Worm (Caenorhabditis elegans) whole organism, L4/young adult: Measurements from ENCODE around the gene R07B1.11.

ENCODE experiments used
- W03F9.2 ChIP-seq: fragments of 150-350 bp; optimal IDR thresholded peaks from 2 replicates; lab custom pipeline; 2014; ENCODE audit warnings: missing biosample characterization, missing genetic modification characterization
- dao-5 ChIP-seq: sonication (generic microtip); optimal IDR thresholded peaks from 2 replicates; lab custom pipeline; 2016; ENCODE audit warnings: missing genotype, missing genetic modification characterization, moderate library complexity, missing compliant biosample characterization
- him-1 ChIP-seq: sonication (generic microtip); optimal IDR thresholded peaks from 2 replicates; lab custom pipeline; 2016; ENCODE audit warnings: missing genotype, missing genetic modification reagents, missing genetic modification characterization, missing compliant biosample characterization

The R07B1.11 gene

DNA sequence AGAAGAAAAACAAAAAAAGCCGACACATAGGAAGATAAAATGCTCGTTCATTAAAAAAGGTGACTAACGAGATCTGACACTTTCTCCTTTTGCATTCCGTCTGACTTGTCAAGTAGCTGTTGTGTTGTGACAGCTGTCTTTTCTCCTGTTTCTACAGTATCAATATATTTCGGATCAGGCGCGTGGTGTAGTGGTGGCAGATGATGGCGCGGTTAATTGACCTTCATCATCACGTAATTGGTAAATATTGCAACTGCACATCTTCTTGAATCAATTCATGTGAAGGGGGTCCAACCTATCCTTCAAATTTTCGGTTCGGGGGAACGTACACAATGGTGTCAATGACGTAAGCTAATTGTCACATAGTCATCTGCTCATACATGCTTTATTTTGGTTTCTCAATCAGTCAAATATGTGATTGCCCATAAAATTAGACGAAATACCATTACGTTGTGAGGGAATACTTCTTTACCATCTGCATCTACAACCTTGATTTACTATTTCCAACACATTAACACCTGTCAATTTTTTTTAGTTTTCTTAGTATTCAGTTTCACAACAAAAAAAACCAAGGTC, 8.4 kb upstream of the R07B1.11 start:
- TF ChIP-seq W03F9.2 (tag; lab: Kevin White, UChicago): no peak

DNA sequence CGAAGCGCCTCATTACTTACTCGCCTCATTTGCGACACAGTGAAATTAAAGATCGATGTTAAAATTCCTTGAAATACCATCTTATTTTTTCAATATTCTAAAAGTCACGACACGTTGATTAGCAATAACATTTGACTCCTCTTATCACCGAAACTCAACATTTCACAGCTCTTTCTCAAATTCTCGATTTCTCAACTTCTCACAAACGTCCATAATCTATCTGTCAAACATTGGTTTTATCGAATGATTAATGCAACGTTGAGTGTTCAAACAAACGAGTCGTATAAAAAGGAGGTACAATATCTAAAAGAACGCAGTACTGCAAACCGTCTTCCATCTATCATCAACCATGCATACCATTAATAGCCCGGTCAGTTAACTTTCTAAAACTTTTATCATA, 6.5 kb upstream of the R07B1.11 start, which contains the start of gene lec-8:
TSS of gene lec-8 (plus strand) at position 314 of the 400 bp plus-strand sequence.
- no peak for TF ChIP-seq dao-5 (tag; lab: Kevin White, UChicago)
- no peak for TF ChIP-seq him-1
- no peak for TF ChIP-seq W03F9.2 (tag; lab: Kevin White, UChicago)

DNA sequence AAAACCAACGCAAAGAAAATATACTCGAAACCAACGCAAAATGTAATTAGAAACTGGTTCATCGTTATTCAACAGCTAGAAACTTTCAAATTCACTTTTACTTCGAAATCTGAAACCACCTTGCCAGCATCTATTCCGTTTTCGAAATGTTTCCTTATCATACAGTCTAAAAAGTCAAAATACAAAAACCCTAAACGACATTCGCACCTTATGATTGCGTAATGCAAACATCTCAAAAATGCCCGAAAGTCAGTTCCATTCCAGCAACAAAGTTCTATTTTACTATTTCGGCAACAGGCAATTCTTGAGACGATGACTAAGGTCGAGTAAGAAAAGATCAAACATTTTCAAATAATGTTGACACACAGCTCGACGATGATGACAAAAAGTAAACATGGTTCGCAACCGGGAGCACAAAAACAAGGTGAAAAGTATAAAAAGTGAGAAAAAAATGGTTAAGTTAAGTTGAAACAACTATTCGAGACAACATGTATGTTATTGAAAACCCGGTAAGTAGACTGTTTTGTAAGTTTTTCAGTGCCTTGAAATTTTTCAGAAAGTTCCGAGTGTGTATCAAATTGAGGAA, 4.9 kb upstream of the R07B1.11 start, which contains the start of gene lec-7:
TSS of gene lec-7 (plus strand) at position 297 of the 586 bp plus-strand sequence.
- no peak for TF ChIP-seq W03F9.2 (tag; lab: Kevin White, UChicago)
- TF ChIP-seq dao-5 (tag; lab: Kevin White, UChicago): no peak
- TF ChIP-seq him-1: no peak

DNA sequence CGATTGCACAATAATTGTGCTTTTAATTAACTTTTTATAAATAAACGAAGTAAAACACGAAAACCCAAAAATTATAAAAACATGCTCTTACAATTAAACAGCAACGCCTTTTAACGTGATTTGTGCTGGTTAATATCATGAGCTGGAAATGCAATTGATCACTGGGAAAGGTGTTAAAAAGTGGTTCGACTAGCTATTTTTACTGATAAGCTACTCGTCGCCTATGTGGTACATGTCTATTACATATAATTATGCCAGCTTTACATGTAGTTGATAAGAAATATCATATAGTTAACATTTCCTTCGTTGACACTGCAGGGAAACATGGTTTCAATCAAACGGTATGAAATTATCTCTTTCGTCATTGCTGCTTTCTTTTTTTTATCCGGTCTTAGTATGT, 1.4 kb downstream of the R07B1.11 start, which contains the start of gene scav-5:
TSS of gene scav-5 (plus strand) at position 297 of the 400 bp plus-strand sequence.
- no peak for TF ChIP-seq W03F9.2 (tag; lab: Kevin White, UChicago)

DNA sequence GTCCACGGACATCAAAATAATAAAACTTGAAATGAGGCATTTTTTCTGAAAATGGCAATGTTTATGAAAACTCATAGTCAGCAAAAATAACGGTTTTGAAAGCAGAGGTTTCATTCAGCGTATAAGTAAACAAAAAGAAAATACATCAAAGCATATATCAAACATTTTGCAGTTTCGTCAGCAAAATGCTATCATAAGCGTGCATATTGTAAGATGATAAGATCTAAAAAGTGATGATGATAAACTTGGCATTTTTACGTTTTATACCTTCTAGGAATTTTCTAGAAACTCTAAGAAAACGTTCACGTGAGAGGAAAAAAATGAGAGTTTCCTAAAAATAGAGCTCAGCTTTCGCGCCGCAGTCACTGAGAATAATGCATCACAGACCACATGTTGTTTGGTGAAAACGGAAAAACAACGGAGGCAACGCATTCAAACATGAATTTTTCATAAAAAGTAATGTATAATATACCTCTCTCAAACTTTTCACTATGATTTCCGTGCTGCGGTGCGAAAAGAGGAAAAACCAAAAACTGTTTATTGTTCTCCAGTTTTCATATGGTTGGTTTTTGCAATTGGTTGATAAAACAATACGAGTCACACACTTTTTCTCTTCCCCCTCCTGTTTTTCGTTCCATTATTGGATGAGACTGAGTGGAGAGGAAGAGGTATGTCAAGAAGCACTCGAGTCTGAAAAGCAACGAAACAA, 6.4 kb downstream of the R07B1.11 start, which contains the start of the genes gst-36 and R07B1.5:
TSS of gene gst-36 (minus strand) at position 45 of the 709 bp plus-strand sequence.
TSS of gene R07B1.5 (plus strand) at position 665 of the 709 bp plus-strand sequence.
- TF ChIP-seq W03F9.2 (tag; lab: Kevin White, UChicago): no peak
- no peak for TF ChIP-seq him-1
- TF ChIP-seq dao-5 (tag; lab: Kevin White, UChicago): no peak

DNA sequence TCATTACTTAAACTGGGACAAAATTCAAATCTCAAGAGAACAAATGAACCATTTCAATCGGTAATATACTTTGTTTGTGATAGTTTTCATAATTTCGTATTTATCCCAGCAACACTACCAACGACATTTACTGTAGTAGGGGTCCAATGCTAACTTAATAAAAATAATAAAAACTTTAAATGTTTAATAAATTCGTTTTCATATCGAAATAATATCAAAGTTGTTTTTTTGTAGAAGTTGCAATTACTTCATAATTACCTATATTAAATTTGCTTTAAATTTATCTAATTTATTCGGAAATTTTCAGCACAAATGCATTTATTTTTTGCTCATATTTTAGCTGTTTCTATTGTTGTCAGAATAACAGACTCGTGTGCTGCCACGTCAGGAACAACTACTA, 9.6 kb downstream of the R07B1.11 start, which contains the start of gene R07B1.6:
TSS of gene R07B1.6 (plus strand) at position 301 of the 400 bp plus-strand sequence.
- TF ChIP-seq him-1 (no peak), dao-5 (tag; lab: Kevin White, UChicago) (no peak), W03F9.2 (tag; lab: Kevin White, UChicago) (no peak)

DNA sequence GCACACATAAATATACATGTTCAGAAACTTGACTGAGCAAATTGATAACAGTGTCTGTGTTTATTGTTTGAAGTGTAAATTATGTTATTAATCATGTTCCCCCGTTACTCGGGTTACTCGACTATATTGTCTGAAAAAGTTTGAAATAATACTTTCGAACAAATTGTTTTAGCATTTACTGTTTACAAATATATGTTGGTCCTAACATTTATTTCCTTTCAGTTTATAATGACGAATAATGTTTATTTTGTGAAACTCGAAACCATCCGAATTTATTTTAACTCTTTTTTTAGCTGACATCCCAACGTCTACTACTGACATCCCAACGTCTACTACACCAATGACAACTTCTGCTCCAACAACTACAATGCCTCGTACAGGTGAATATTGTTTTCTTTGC, 12.1 kb downstream of the R07B1.11 start, which contains the start of gene R07B1.7:
TSS of gene R07B1.7 (plus strand) at position 301 of the 400 bp plus-strand sequence.
- no peak for TF ChIP-seq dao-5 (tag; lab: Kevin White, UChicago)
- TF ChIP-seq W03F9.2 (tag; lab: Kevin White, UChicago): no peak
- no peak for TF ChIP-seq him-1

DNA sequence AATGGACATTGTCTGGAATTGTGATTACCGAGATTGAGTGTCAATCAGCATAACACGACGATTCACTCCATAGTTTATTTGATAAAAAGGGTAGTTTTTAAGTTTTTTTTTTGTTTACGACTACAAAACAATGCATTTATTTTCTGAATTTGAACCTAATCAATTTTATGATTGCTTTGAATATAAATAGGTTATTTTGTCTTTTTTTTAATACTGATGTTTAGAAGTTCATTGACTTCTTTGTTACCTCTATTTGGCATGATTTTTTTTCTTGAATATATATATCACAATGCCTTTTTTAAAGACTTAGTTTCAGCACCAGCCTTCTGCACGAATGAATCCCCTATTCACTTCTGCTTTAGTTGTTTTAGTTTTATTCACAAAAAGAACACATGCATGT, 12.8 kb downstream of the R07B1.11 start, which contains the start of gene R07B1.13:
TSS of gene R07B1.13 (plus strand) at position 301 of the 400 bp plus-strand sequence.
- TF ChIP-seq him-1 (no peak), W03F9.2 (tag; lab: Kevin White, UChicago) (no peak), dao-5 (tag; lab: Kevin White, UChicago) (no peak)

DNA sequence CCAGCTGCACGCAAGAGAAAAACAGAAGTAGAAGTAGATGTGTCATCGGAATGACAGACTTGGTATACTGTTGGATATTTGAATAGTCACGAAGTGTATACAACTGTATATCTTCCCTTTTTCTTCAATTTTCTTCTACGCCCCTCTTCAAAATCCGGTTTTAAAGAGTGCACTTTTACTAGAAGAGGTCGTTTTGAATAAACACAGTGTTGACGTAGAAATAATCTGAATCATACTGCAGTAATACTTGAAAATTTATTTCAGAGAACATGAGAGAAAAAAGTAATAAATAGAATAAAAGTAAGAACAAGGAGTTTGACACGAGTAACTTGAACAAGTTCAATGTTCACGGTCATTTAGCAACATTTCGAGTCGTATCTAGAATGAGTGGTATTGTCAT, 15.8 kb downstream of the R07B1.11 start, which contains the start of gene R07B1.8:
TSS of gene R07B1.8 (minus strand) at position 101 of the 400 bp plus-strand sequence.
- no peak for TF ChIP-seq W03F9.2 (tag; lab: Kevin White, UChicago)
- no peak for TF ChIP-seq him-1
- no peak for TF ChIP-seq dao-5 (tag; lab: Kevin White, UChicago)

DNA sequence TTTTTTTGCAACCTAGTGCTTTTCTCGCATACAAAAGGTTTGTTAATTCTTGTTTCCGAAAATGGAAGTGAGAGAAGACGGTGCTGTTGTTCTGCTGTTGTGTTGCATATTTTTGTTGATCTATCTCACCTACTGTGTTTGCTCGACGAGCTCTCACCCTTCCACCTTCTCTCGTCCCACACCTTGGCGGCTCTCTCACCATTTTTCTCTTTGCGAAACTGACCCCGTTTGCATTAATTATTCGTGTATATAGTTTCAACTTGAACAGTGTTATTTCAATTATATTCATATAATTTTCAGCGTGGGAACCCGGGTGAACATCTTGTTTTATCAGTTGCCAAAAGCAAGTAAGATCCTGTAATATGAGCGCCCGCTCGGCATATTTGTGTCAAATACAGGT, 20.4 kb downstream of the R07B1.11 start, which contains the start of gene R07B1.9:
TSS of gene R07B1.9 (plus strand) at position 301 of the 400 bp plus-strand sequence.
- TF ChIP-seq W03F9.2 (tag; lab: Kevin White, UChicago): no peak
- TF ChIP-seq him-1: no peak
- no peak for TF ChIP-seq dao-5 (tag; lab: Kevin White, UChicago)

DNA sequence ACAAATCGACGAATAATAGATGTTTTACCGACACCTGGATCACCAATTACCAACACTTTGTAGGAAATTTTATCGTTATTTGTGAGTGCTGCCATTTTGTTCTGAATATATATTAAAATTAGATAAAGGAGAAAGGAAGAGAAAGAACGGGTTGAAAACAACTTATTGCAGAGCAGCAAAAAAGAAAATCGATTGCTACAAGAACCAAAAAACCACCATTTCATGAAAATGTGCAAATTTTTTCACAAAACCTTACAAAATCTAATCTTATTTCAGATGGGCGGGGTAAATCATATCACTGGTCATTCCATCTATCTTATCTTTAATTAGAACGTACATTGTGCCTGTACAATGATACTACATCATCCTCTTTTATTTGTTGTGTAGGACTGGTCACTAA, 25.4 kb downstream of the R07B1.11 start, which contains the start of gene glo-1:
TSS of gene glo-1 (minus strand) at position 101 of the 400 bp plus-strand sequence.
- TF ChIP-seq W03F9.2 (tag; lab: Kevin White, UChicago) (no peak), him-1 (no peak), dao-5 (tag; lab: Kevin White, UChicago) (no peak)

DNA sequence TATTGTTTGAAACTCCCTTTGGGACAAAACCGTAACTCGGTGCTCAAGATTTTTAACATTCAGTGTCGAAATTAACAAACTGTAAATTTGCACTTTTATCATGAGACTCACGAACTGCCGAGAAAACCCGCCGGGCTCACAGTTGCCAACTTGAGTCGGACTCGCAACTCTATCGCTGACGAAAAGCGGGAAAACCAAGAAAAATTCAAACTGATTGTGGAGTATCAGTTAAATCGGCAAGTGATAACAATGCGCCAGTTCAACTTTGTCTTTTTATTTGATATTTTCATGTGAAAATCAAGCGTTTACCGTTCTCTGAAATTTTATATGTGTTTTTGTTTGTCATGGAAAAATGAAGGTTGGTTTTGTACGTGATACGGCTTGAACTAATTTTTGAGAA, 25.9 kb downstream of the R07B1.11 start:
- TF ChIP-seq him-1: no peak
- TF ChIP-seq W03F9.2 (tag; lab: Kevin White, UChicago): no peak
- no peak for TF ChIP-seq dao-5 (tag; lab: Kevin White, UChicago)

DNA sequence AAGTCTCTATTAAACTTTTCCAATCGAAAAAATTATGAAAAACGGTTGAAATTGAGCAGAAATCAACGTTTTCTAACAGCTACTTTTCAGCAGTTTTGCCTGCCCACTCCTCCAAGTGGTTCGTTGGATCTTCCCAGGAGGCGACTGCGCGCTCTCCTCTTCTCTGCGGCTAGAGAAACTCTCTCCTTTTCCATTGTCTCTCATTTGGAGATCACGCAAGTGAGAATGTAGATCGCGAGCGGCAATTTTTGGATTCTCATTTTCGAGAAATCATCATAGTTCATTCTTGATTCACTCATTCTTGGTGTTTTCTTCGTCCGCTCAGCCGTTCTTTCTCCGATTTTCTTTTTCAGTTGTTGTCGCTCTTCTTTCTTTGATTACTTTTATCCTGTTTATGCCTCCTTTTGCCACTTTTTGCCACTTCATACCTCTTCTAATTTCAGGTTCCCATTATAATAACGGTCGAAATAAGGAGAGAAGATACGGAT, 27.2 kb downstream of the R07B1.11 start, which contains the start of gene mrp-4:
TSS of gene mrp-4 (plus strand) at position 438 of the 488 bp plus-strand sequence.
- TF ChIP-seq him-1 (no peak), W03F9.2 (tag; lab: Kevin White, UChicago) (no peak), dao-5 (tag; lab: Kevin White, UChicago) (no peak)
